Worm (Caenorhabditis elegans): ENCODE measurements around the gene T21E8.7.
A peak's percentile ranks its signal among the peaks of the same experiment; 100 is the strongest.

T21E8.7 gene

DNA sequence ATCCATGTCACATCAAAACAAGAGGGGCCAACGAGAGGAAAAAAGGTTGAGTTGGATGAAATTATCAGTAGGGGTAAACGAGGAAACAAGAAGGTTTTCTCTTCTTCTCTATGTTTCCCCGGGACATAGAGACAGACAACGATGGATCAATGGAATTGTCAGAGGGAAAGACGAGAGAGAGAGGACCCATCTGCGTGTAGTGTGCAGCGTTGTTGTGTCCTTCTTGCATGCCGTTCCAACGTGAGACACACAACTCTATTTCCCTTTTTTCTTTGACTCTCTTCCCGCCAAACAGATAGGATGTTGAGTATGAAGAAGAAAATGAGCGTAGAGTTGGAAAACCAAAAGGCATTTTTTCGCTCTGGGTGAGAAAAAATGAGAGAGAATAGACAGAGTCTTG lies 17.6 kb downstream of the T21E8.7 start (continued):
- no peak for TF ChIP-seq daf-19 (GFP tag; conservative IDR thresholded peaks at IDR 0.05)
- no peak for TF ChIP-seq zfp-3 (GFP tag; conservative IDR thresholded peaks at IDR 0.05)
- no peak for TF ChIP-seq unc-130 (GFP tag; optimal IDR thresholded peaks at IDR 0.05)
- TF ChIP-seq nhr-76 (tag; optimal IDR thresholded peaks at IDR 0.05) = no peak
- TF ChIP-seq lin-39 (tag; optimal IDR thresholded peaks at IDR 0.05) = no peak
- no peak for TF ChIP-seq arid-1 (GFP tag; conservative IDR thresholded peaks at IDR 0.05)
- TF ChIP-seq T26A8.4 (GFP tag; IDR thresholded peaks at IDR 0.05) = no peak

ce11 chrX:10901766-10902165 lies 18.5 kb downstream of the T21E8.7 start:
- no peak for TF ChIP-seq mdt-29 (GFP tag; IDR thresholded peaks at IDR 0.05)
- peak; percentile 24 for TF ChIP-seq zip-2 (tag; optimal IDR thresholded peaks at IDR 0.05)
- TF ChIP-seq lin-39 (tag; optimal IDR thresholded peaks at IDR 0.05) = no peak
- TF ChIP-seq nhr-11 (tag; optimal IDR thresholded peaks at IDR 0.05) = no peak
- no peak for TF ChIP-seq zfp-2 (tag; optimal IDR thresholded peaks at IDR 0.05)
- TF ChIP-seq hlh-11 (tag; optimal IDR thresholded peaks at IDR 0.05) = peak; percentile 83
- no peak for TF ChIP-seq lir-3 (tag; optimal IDR thresholded peaks at IDR 0.05)
- TF ChIP-seq pha-4 (GFP tag; IDR thresholded peaks at IDR 0.05) = no peak
- no peak for TF ChIP-seq pha-4 (tag; optimal IDR thresholded peaks at IDR 0.05)
- no peak for TF ChIP-seq nhr-42 (GFP tag; IDR thresholded peaks at IDR 0.05)
- TF ChIP-seq lim-7 (GFP tag; IDR thresholded peaks at IDR 0.05) = no peak
- no peak for TF ChIP-seq madf-5 (GFP tag; IDR thresholded peaks at IDR 0.05)
- no peak for TF ChIP-seq daf-12 (tag; optimal IDR thresholded peaks at IDR 0.05)
- TF ChIP-seq dmd-8 (GFP tag; IDR thresholded peaks at IDR 0.05) = no peak
- no peak for TF ChIP-seq F44E2.7 (GFP tag; IDR thresholded peaks at IDR 0.05)
- peak; percentile 67 for TF ChIP-seq mxl-3 (GFP tag; optimal IDR thresholded peaks at IDR 0.05)
- peak; percentile 78 for TF ChIP-seq nhr-28 (tag; optimal IDR thresholded peaks at IDR 0.05)
- TF ChIP-seq lin-13 (GFP tag; optimal IDR thresholded peaks at IDR 0.05) = no peak
- TF ChIP-seq nhr-102 (tag; optimal IDR thresholded peaks at IDR 0.05) = peak; percentile 5
- TF ChIP-seq lin-1 (GFP tag; IDR thresholded peaks at IDR 0.05) = peak; percentile 74
- TF ChIP-seq dve-1 (tag; optimal IDR thresholded peaks at IDR 0.05; ENCODE audit: insufficient read depth) = peak; percentile 86
- no peak for TF ChIP-seq dpl-1 (GFP tag; optimal IDR thresholded peaks at IDR 0.05)
- TF ChIP-seq unc-39 (tag; optimal IDR thresholded peaks at IDR 0.05) = no peak
- no peak for TF ChIP-seq T26A8.4 (GFP tag; IDR thresholded peaks at IDR 0.05)
- TF ChIP-seq daf-19 (GFP tag; conservative IDR thresholded peaks at IDR 0.05) = no peak
- no peak for TF ChIP-seq ceh-32 (tag; optimal IDR thresholded peaks at IDR 0.05; ENCODE audit: poor library complexity)
- TF ChIP-seq ceh-62 (tag; optimal IDR thresholded peaks at IDR 0.05) = no peak
- no peak for TF ChIP-seq snpc-1.2 (GFP tag; IDR thresholded peaks at IDR 0.05)
- no peak for TF ChIP-seq lin-29 (GFP tag; IDR thresholded peaks at IDR 0.05)
- TF ChIP-seq nhr-76 (tag; optimal IDR thresholded peaks at IDR 0.05) = no peak
- no peak for TF ChIP-seq spr-3 (GFP tag; optimal IDR thresholded peaks at IDR 0.05)
- TF ChIP-seq pqm-1 (tag; optimal IDR thresholded peaks at IDR 0.05) = peak; percentile 79
- no peak for TF ChIP-seq nhr-111 (GFP tag; optimal IDR thresholded peaks at IDR 0.05)
- TF ChIP-seq ces-1 (GFP tag; optimal IDR thresholded peaks at IDR 0.05) = no peak
- no peak for TF ChIP-seq duxl-1 (tag; optimal IDR thresholded peaks at IDR 0.05; ENCODE audit: poor library complexity)
- peak in 1 of 2 experiments; percentile 73 for TF ChIP-seq mdl-1 (tag; optimal IDR thresholded peaks at IDR 0.05)
- TF ChIP-seq daf-16 (GFP tag; optimal IDR thresholded peaks at IDR 0.05) = no peak
- TF ChIP-seq daf-16 (tag; optimal IDR thresholded peaks at IDR 0.05) = peak; percentile 90
- no peak for TF ChIP-seq tag-97 (GFP tag; IDR thresholded peaks at IDR 0.05)
- no peak for TF ChIP-seq sdz-12 (GFP tag; optimal IDR thresholded peaks at IDR 0.05)
- TF ChIP-seq ama-1 (optimal IDR thresholded peaks at IDR 0.05) = no peak
- no peak for TF ChIP-seq ztf-11 (tag; optimal IDR thresholded peaks at IDR 0.05)
- no peak for TF ChIP-seq mes-2 (tag; optimal IDR thresholded peaks at IDR 0.05; ENCODE audit: poor library complexity, severe bottlenecking)
- TF ChIP-seq ztf-7 (tag; optimal IDR thresholded peaks at IDR 0.05) = peak; percentile 24
- no peak for TF ChIP-seq snpc-4 (tag; optimal IDR thresholded peaks at IDR 0.05)
- no peak for TF ChIP-seq set-16 (GFP tag; IDR thresholded peaks at IDR 0.05)
- TF ChIP-seq ceh-44 (GFP tag; IDR thresholded peaks at IDR 0.05) = no peak
- TF ChIP-seq Y5F2A.4 (GFP tag; optimal IDR thresholded peaks at IDR 0.05) = no peak

Data from whole organism, L4 larva.